Fruit fly (Drosophila melanogaster) whole organism, adult: ENCODE data around the gene Mlp84B.

Experiments used
- CG11617 ChIP-seq: fragments of 200-800 bp; sonication (Bioruptor generic); optimal IDR thresholded peaks from 2 replicates; lab custom pipeline; 2017; ENCODE audit warnings: mild to moderate bottlenecking, missing biosample characterization, missing genetic modification reagents, missing genetic modification characterization
- CG12768 ChIP-seq: fragments of 200-800 bp; sonication (Bioruptor generic); optimal IDR thresholded peaks from 2 replicates; lab custom pipeline; 2017; ENCODE audit warnings: missing biosample characterization, missing genetic modification characterization, mild to moderate bottlenecking, moderate library complexity, missing genetic modification reagents
- CG14711 ChIP-seq: fragments of 200-800 bp; sonication (Bioruptor generic); optimal IDR thresholded peaks from 2 replicates; lab custom pipeline; 2018; ENCODE audit warnings: missing biosample characterization, mild to moderate bottlenecking, missing genetic modification characterization, moderate library complexity
- CG1620 ChIP-seq: fragments of 200-800 bp; sonication (Bioruptor generic); optimal IDR thresholded peaks from 2 replicates; lab custom pipeline; 2016; ENCODE audit warnings: missing biosample characterization, missing genetic modification characterization
- CG33017 ChIP-seq: fragments of 200-800 bp; sonication (Bioruptor generic); optimal IDR thresholded peaks from 2 replicates; lab custom pipeline; 2018; ENCODE audit warnings: missing biosample characterization, mild to moderate bottlenecking, missing genetic modification characterization, moderate library complexity
- CG5204 ChIP-seq: fragments of 200-800 bp; sonication (Bioruptor generic); optimal IDR thresholded peaks from 2 replicates; lab custom pipeline; 2016; ENCODE audit warnings: missing biosample characterization, missing genetic modification characterization
- CG7045 ChIP-seq: fragments of 200-800 bp; sonication (Bioruptor generic); optimal IDR thresholded peaks from 2 replicates; lab custom pipeline; 2017; ENCODE audit warnings: missing biosample characterization, mild to moderate bottlenecking, missing genetic modification characterization
- CG7101 ChIP-seq: fragments of 200-800 bp; sonication (Bioruptor generic); optimal IDR thresholded peaks from 2 replicates; lab custom pipeline; 2018; ENCODE audit warnings: missing biosample characterization, mild to moderate bottlenecking, missing genetic modification characterization, moderate library complexity
- Clk ChIP-seq: fragments of 200-800 bp; sonication (Bioruptor generic); optimal IDR thresholded peaks from 2 replicates; lab custom pipeline; 2017; ENCODE audit warnings: missing biosample characterization, missing genetic modification characterization
- Crg-1 ChIP-seq: fragments of 200-800 bp; sonication (Bioruptor generic); optimal IDR thresholded peaks from 2 replicates; lab custom pipeline; 2016; ENCODE audit warnings: missing biosample characterization, missing genetic modification characterization
- Hr96 ChIP-seq: fragments of 200-800 bp; sonication (Bioruptor generic); optimal IDR thresholded peaks from 2 replicates; lab custom pipeline; 2016; ENCODE audit warnings: missing biosample characterization, missing genetic modification characterization
- Mnt ChIP-seq: fragments of 200-800 bp; sonication (Bioruptor generic); optimal IDR thresholded peaks from 2 replicates; lab custom pipeline; 2016; ENCODE audit warnings: missing biosample characterization, mild to moderate bottlenecking, missing genetic modification characterization
- bab1 ChIP-seq: fragments of 200-800 bp; sonication (Bioruptor generic); optimal IDR thresholded peaks from 3 replicates; lab custom pipeline; 2019; ENCODE audit warnings: missing biosample characterization, mild to moderate bottlenecking, missing genetic modification characterization, moderate library complexity
- cic ChIP-seq: fragments of 200-800 bp; sonication (Bioruptor generic); optimal IDR thresholded peaks from 2 replicates; lab custom pipeline; 2017; ENCODE audit warnings: missing biosample characterization, mild to moderate bottlenecking, missing genetic modification characterization, moderate library complexity
- cnc ChIP-seq, 2 experiments: fragments of >200 bp; optimal IDR thresholded peaks; 2 replicates each; lab custom pipeline; 2017
- kay ChIP-seq: fragments of 200-800 bp; sonication (Bioruptor generic); peaks from one replicate; lab custom pipeline; 2016; ENCODE audit warnings: missing biosample characterization, missing genetic modification characterization, borderline replicate concordance
- ovo ChIP-seq: fragments of 200-800 bp; sonication (Bioruptor generic); optimal IDR thresholded peaks from 2 replicates; lab custom pipeline; 2016; ENCODE audit warnings: missing biosample characterization, missing genetic modification characterization
- pad ChIP-seq: fragments of 200-800 bp; sonication (Bioruptor generic); optimal IDR thresholded peaks from 3 replicates; lab custom pipeline; 2017; ENCODE audit warnings: missing biosample characterization, missing genetic modification characterization, mild to moderate bottlenecking, moderate library complexity, missing genetic modification reagents
- tj ChIP-seq: fragments of 200-800 bp; sonication (Bioruptor generic); optimal IDR thresholded peaks from 3 replicates; lab custom pipeline; 2017; ENCODE audit warnings: missing biosample characterization, mild to moderate bottlenecking, missing genetic modification characterization, moderate library complexity
- toe ChIP-seq: fragments of 200-800 bp; sonication (Bioruptor generic); optimal IDR thresholded peaks from 2 replicates; lab custom pipeline; 2016; ENCODE audit warnings: missing biosample characterization, missing genetic modification characterization

Gene Mlp84B

DNA sequence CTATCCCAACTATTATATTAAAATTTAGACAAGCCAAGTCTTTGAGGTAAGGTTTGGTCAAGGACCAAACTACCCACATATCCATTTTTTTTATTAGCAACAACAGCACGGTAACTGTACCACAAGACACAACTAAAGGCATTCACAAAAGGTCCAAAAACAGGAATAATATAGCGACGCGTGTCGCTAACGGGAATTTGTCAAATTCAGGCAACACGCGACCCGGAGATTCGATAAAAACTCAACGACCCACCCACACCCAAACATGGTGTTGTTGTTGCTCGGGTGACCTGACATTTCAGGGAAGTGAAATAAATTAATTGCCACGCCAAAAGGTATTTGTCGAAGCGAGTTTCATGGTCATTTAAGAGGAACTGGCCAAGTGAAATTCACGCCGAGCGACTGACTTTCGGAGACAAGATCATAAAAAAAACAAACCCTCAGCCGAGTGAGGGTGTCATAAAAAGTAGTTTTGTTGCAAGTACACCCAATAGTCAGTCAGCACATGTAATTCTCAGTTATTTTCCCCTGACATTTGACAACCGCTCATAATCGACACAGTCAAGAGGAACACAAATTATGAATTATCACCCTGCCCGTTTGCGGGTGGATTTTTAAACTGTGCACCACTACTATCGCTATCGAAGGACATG lies 6.2 kb downstream of the Mlp84B start:
- TF ChIP-seq pad (GFP tag; lab: Kevin White, UChicago), result no peak
- TF ChIP-seq CG14711 (tag; lab: Kevin White, UChicago), result no peak
- TF ChIP-seq bab1, result no peak
- no peak for TF ChIP-seq CG12768

dm6 chr3R:7109760-7110303 lies 7.7 kb downstream of the Mlp84B start:
- no peak for TF ChIP-seq CG1620 (GFP tag; lab: Kevin White, UChicago)
- TF ChIP-seq cic, result no peak
- no peak for TF ChIP-seq Crg-1 (GFP tag; lab: Kevin White, UChicago)
- no peak for TF ChIP-seq pad (GFP tag; lab: Kevin White, UChicago)
- no peak for TF ChIP-seq Hr96
- no peak for TF ChIP-seq ovo (GFP tag; lab: Kevin White, UChicago)
- no peak for TF ChIP-seq CG11617 (GFP tag; lab: Kevin White, UChicago)
- no peak for TF ChIP-seq CG5204
- TF ChIP-seq bab1, result no peak

DNA sequence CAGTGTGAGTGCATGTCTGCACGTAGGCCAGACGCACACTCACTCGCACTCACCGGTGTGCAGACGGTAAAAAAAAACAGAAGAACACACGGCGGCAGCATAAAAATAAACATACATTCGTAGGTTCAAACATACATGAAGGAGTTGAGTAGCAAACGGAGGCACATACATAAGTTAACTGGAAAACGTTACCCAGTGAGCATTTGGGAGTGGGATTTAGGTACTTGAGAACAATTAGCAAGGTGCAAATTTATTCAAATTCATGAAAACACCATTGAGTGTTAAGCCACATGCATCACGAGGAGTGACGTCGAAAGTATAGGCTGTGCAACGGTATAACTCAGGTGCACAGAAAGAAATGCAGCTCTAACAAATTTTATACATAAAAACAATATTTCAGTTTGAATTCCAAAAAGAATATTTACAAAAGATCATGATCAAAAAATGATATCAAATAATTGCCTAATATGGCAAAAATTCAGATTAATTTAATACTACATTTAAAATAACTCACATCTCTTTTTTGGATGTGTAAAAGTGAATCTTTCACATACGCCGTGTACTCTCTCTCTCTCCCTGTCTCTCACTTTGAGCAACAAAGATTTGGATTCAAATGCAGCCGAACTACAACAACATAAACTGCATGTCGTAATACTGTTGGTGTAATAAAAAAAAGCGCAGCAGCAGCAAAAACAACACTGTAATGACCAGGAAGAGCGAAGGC lies 8.8 kb downstream of the Mlp84B start:
- TF ChIP-seq Hr96 (peak; percentile 73), bab1 (peak; percentile 91), pad (GFP tag; lab: Kevin White, UChicago) (peak; percentile 77), CG5204 (peak; percentile 73), tj (peak; percentile 84), ovo (GFP tag; lab: Kevin White, UChicago) (peak; percentile 70), CG7045 (peak; percentile 84), cic (no peak), CG12768 (peak; percentile 47), Clk (GFP tag; lab: Kevin White, UChicago) (peak; percentile 57), toe (peak; percentile 51), CG7101 (tag; lab: Kevin White, UChicago) (peak; percentile 91), CG1620 (GFP tag; lab: Kevin White, UChicago) (peak; percentile 63), CG33017 (tag; lab: Kevin White, UChicago) (peak; percentile 88), CG14711 (tag; lab: Kevin White, UChicago) (peak; percentile 91), kay (GFP tag; lab: Kevin White, UChicago) (no peak), CG11617 (GFP tag; lab: Kevin White, UChicago) (peak; percentile 74), Mnt (GFP tag; lab: Kevin White, UChicago) (peak; percentile 2), cnc (optimal IDR thresholded peaks at IDR 0.05; lab: Kevin White, UChicago) (no peak), Crg-1 (GFP tag; lab: Kevin White, UChicago) (peak; percentile 44)

dm6 chr3R:7107713-7108588 lies 9.6 kb downstream of the Mlp84B start:
- peak; percentile 38 for TF ChIP-seq kay (GFP tag; lab: Kevin White, UChicago)
- no peak for TF ChIP-seq CG1620 (GFP tag; lab: Kevin White, UChicago)
- TF ChIP-seq pad (GFP tag; lab: Kevin White, UChicago), result peak; percentile 3

DNA sequence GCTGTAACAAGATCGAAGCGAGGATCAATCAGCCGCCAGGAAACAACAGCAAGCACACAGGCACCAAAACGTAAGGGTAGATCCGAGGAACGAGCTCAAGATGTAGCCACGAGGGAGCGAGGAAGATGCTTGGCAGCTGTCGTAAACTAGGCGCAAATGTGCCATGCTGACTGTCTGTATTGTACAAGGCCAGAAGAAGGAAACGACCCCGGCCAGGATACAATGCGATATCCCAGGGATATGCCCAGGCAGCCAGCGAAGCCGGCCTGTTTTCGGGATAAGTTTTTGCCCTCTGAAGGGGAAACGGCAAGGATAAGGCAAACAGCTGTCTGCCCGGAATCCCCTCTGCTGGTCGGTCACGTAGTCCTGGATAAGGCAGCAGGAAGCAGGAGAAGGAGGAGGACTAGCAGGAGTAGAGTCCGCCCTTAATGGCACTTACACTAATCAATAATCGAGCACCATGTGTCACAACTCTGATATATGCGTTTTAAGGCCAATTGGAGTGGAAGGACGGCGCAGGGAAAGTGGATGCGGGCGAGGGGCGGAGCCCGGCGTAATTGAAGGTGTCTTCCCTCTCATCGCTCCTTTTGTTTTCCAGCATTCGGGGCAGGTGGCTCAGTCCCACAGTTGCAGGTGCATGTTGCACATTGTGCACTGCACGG lies 11.9 kb downstream of the Mlp84B start:
- no peak for TF ChIP-seq bab1
- no peak for TF ChIP-seq Crg-1 (GFP tag; lab: Kevin White, UChicago)
- no peak for TF ChIP-seq cnc (optimal IDR thresholded peaks at IDR 0.05; lab: Kevin White, UChicago)
- TF ChIP-seq cic, result no peak
- no peak for TF ChIP-seq kay (GFP tag; lab: Kevin White, UChicago)
- TF ChIP-seq toe, result no peak
- no peak for TF ChIP-seq CG7045
- no peak for TF ChIP-seq CG14711 (tag; lab: Kevin White, UChicago)
- no peak for TF ChIP-seq CG7101 (tag; lab: Kevin White, UChicago)
- no peak for TF ChIP-seq Clk (GFP tag; lab: Kevin White, UChicago)
- TF ChIP-seq CG11617 (GFP tag; lab: Kevin White, UChicago), result no peak
- no peak for TF ChIP-seq Hr96
- TF ChIP-seq tj, result no peak
- no peak for TF ChIP-seq Mnt (GFP tag; lab: Kevin White, UChicago)
- no peak for TF ChIP-seq CG1620 (GFP tag; lab: Kevin White, UChicago)
- no peak for TF ChIP-seq pad (GFP tag; lab: Kevin White, UChicago)
- TF ChIP-seq CG12768, result no peak
- no peak for TF ChIP-seq ovo (GFP tag; lab: Kevin White, UChicago)
